Fruit fly (Drosophila melanogaster): ENCODE results near the gene CG9270.
A peak's percentile ranks its signal among the peaks of the same experiment; 100 is the strongest.

- peak; percentile 55 for TF ChIP-seq tj (GFP tag; optimal IDR thresholded peaks at IDR 0.05)
- TF ChIP-seq CG11617 (GFP tag; optimal IDR thresholded peaks at IDR 0.05): no peak
- TF ChIP-seq Crg-1 (GFP tag; optimal IDR thresholded peaks at IDR 0.05): no peak
- TF ChIP-seq Clk (GFP tag; optimal IDR thresholded peaks at IDR 0.05): no peak
- TF ChIP-seq CG33017 (tag; optimal IDR thresholded peaks at IDR 0.05): no peak
- TF ChIP-seq Mnt (GFP tag; optimal IDR thresholded peaks at IDR 0.05): no peak
- no peak for TF ChIP-seq kay (GFP tag; ENCODE audit: borderline replicate concordance)
- TF ChIP-seq cnc (optimal IDR thresholded peaks at IDR 0.05): no peak
- TF ChIP-seq CG7101 (tag; optimal IDR thresholded peaks at IDR 0.05): no peak
- no peak for TF ChIP-seq toe (GFP tag; optimal IDR thresholded peaks at IDR 0.05)
Measured at dm6 chr2L:20912789-20913300, 21.1 kb downstream of the CG9270 start.
